Fruit fly (Drosophila melanogaster) whole organism, wandering third instar larva: ENCODE data around the gene mbo.

Experiments used
- Abd-B ChIP-seq: fragments of >200 bp; optimal IDR thresholded peaks from 2 replicates; lab custom pipeline; 2017; ENCODE audit warnings: missing biosample characterization, missing genetic modification characterization
- HLH106 ChIP-seq: fragments of 200-800 bp; optimal IDR thresholded peaks from 3 replicates; lab custom pipeline; 2019; ENCODE audit warnings: missing biosample characterization, mild to moderate bottlenecking, missing genetic modification characterization, moderate library complexity
- Myc ChIP-seq: fragments of >200 bp; optimal IDR thresholded peaks from 2 replicates; lab custom pipeline; 2017
- lola ChIP-seq: fragments of >200 bp; optimal IDR thresholded peaks from 2 replicates; lab custom pipeline; 2017; ENCODE audit warnings: missing biosample characterization, missing genetic modification characterization
- usp ChIP-seq: fragments of >200 bp; optimal IDR thresholded peaks from 2 replicates; lab custom pipeline; 2017; ENCODE audit warnings: missing biosample characterization, missing genetic modification characterization
- woc ChIP-seq: sonication (Bioruptor generic); optimal IDR thresholded peaks from 2 replicates; lab custom pipeline; 2016; ENCODE audit warnings: missing biosample characterization, mild to moderate bottlenecking, missing genetic modification characterization

DNA sequence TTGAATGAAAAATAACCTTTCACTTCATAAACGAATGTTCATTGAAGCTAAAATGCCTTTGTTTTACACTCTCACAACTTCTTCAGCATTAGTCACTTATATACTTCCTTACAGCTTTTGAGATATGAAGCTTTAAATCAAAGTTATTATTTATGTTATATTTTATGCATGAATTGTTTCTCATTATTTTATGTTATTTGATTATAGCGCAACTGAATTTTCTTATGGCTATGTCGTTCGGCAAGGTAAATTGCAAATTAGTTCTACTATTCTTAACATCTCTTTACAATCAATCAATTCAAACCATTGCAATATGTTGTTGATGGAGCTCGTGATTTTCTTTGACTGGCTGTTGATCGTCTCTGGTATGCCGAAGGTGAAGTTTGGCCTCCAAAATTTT, 42.6 kb downstream of the mbo start, which contains the start of gene CG11600:
- TF ChIP-seq Abd-B (GFP tag; lab: Kevin White, UChicago) (no peak), usp (GFP tag; lab: Kevin White, UChicago) (no peak), lola (GFP tag; lab: Kevin White, UChicago) (no peak), HLH106 (no peak), Myc (no peak), woc (GFP tag; lab: Kevin White, UChicago) (no peak)
